Fruit fly (Drosophila melanogaster) whole organism, embryonic: ENCODE measurements around the gene Mtp.

ENCODE experiments used
- ATbp ChIP-seq: fragments of 200-800 bp; sonication (Bioruptor generic); optimal IDR thresholded peaks from 2 replicates; lab custom pipeline; 2017; ENCODE audit warnings: missing biosample characterization, mild to moderate bottlenecking, missing genetic modification characterization, missing genetic modification reagents
- Bgb ChIP-seq: fragments of 200-800 bp; sonication (Bioruptor generic); IDR thresholded peaks from 2 replicates; pipeline ENCODE4 v1.3.6; 2022; ENCODE audit warnings: missing biosample characterization, missing genetic modification characterization; ENCODE audit not compliant: partially characterized antibody
- C15 ChIP-seq: fragments of 200-800 bp; sonication (Bioruptor generic); IDR thresholded peaks from 3 replicates; pipeline ENCODE4 v1.3.6; 2022; ENCODE audit warnings: missing biosample characterization, missing genetic modification characterization
- CG10366 ChIP-seq: fragments of 200-800 bp; sonication (Bioruptor generic); IDR thresholded peaks from 2 replicates; pipeline ENCODE4 v1.3.6; 2022; ENCODE audit warnings: missing biosample characterization, missing genetic modification characterization
- CG10462 ChIP-seq: fragments of 200-800 bp; sonication (Bioruptor generic); optimal IDR thresholded peaks from 2 replicates; lab custom pipeline; 2016; ENCODE audit warnings: missing biosample characterization, missing genetic modification characterization
- CG10959 ChIP-seq: fragments of 200-800 bp; sonication (Bioruptor generic); IDR thresholded peaks from 2 replicates; pipeline ENCODE4 v1.3.6; 2022; ENCODE audit warnings: missing biosample characterization, missing genetic modification characterization
- CG12236 ChIP-seq: fragments of 200-800 bp; sonication (Bioruptor generic); optimal IDR thresholded peaks from 2 replicates; lab custom pipeline; 2016; ENCODE audit warnings: missing biosample characterization, missing genetic modification characterization
- CG14965 ChIP-seq: fragments of 200-800 bp; sonication (Bioruptor generic); optimal IDR thresholded peaks from 2 replicates; lab custom pipeline; 2016; ENCODE audit warnings: missing biosample characterization, missing genetic modification characterization, borderline replicate concordance
- CG16863 ChIP-seq: fragments of 200-800 bp; sonication (Bioruptor generic); optimal IDR thresholded peaks from 3 replicates; lab custom pipeline; 2016; ENCODE audit warnings: missing biosample characterization, missing genetic modification characterization
- CG17361 ChIP-seq: fragments of 200-800 bp; sonication (Bioruptor generic); IDR thresholded peaks from 3 replicates; pipeline ENCODE4 v1.3.6; 2022; ENCODE audit warnings: missing biosample characterization, missing genetic modification characterization
- CG18599 ChIP-seq: fragments of 200-800 bp; sonication (Bioruptor generic); optimal IDR thresholded peaks from 3 replicates; lab custom pipeline; 2017; ENCODE audit warnings: missing biosample characterization, missing genetic modification characterization, mild to moderate bottlenecking, moderate library complexity, missing genetic modification reagents
- CG31388 ChIP-seq: fragments of 200-800 bp; sonication (Bioruptor generic); optimal IDR thresholded peaks from 2 replicates; lab custom pipeline; 2016; ENCODE audit warnings: missing biosample characterization, missing genetic modification characterization
- CG3995 ChIP-seq: fragments of 200-800 bp; sonication (Bioruptor generic); optimal IDR thresholded peaks from 3 replicates; lab custom pipeline; 2016; ENCODE audit warnings: missing biosample characterization, missing genetic modification characterization
- CG6654 ChIP-seq: fragments of 200-800 bp; sonication (Bioruptor generic); optimal IDR thresholded peaks from 2 replicates; lab custom pipeline; 2017; ENCODE audit warnings: missing biosample characterization, mild to moderate bottlenecking, missing genetic modification characterization
- CG6689 ChIP-seq: fragments of 200-800 bp; sonication (Bioruptor generic); IDR thresholded peaks from 2 replicates; pipeline ENCODE4 v1.3.6; 2022; ENCODE audit warnings: missing biosample characterization, missing genetic modification characterization
- CG6765 ChIP-seq: fragments of 200-800 bp; sonication (Bioruptor generic); optimal IDR thresholded peaks from 3 replicates; lab custom pipeline; 2017; ENCODE audit warnings: missing biosample characterization, mild to moderate bottlenecking, missing genetic modification characterization
- CG6854 ChIP-seq: fragments of 200-800 bp; sonication (Bioruptor generic); optimal IDR thresholded peaks from 3 replicates; lab custom pipeline; 2017; ENCODE audit warnings: missing biosample characterization, mild to moderate bottlenecking, missing genetic modification characterization
- CG9437 ChIP-seq: fragments of 200-800 bp; sonication (Bioruptor generic); optimal IDR thresholded peaks from 2 replicates; lab custom pipeline; 2018; ENCODE audit warnings: missing biosample characterization, mild to moderate bottlenecking, missing genetic modification characterization
- Doc2 ChIP-seq: fragments of 200-800 bp; sonication (Bioruptor generic); IDR thresholded peaks from 2 replicates; pipeline ENCODE4 v1.3.6; 2022; ENCODE audit warnings: missing biosample characterization, missing genetic modification characterization
- Dref ChIP-seq: fragments of 200-800 bp; sonication (Bioruptor generic); IDR thresholded peaks from 2 replicates; pipeline ENCODE4 v1.3.6; 2022; ENCODE audit warnings: missing biosample characterization, missing genetic modification characterization
- E2f2 ChIP-seq: fragments of 200-800 bp; sonication (Bioruptor generic); IDR thresholded peaks from 2 replicates; pipeline ENCODE4 v1.3.6; 2022; ENCODE audit warnings: missing biosample characterization, missing genetic modification characterization
- ERR ChIP-seq: fragments of 200-800 bp; sonication (Bioruptor generic); optimal IDR thresholded peaks from 2 replicates; lab custom pipeline; 2016; ENCODE audit warnings: missing biosample characterization, missing genetic modification characterization
- Eip74EF ChIP-seq, 2 experiments: fragments of 200-800 bp in 1 of 2; fragments of >200 bp in 1 of 2; sonication (Bioruptor generic) in 1 of 2; optimal IDR thresholded peaks; 2 replicates each; lab custom pipeline; 2017 to 2019; ENCODE audit warnings: missing biosample characterization in 2 of 2, missing genetic modification characterization in 2 of 2, mild to moderate bottlenecking in 1 of 2, moderate library complexity in 1 of 2
- Gsc ChIP-seq: fragments of 200-800 bp; sonication (Bioruptor generic); IDR thresholded peaks from 2 replicates; pipeline ENCODE4 v1.3.6; 2022; ENCODE audit warnings: missing biosample characterization, missing genetic modification characterization
- MESR4 ChIP-seq: fragments of 200-800 bp; sonication (Bioruptor generic); optimal IDR thresholded peaks from 2 replicates; lab custom pipeline; 2018; ENCODE audit warnings: missing biosample characterization, mild to moderate bottlenecking, missing genetic modification characterization, moderate library complexity
- Optix ChIP-seq: fragments of 200-800 bp; sonication (Bioruptor generic); IDR thresholded peaks from 3 replicates; pipeline ENCODE4 v1.3.6; 2022; ENCODE audit warnings: missing biosample characterization, missing genetic modification characterization
- Taf1 ChIP-seq: fragments of 200-800 bp; sonication (Bioruptor generic); IDR thresholded peaks from 2 replicates; pipeline ENCODE4 v1.3.6; 2022; ENCODE audit warnings: missing biosample characterization, missing genetic modification characterization
- Trl ChIP-seq, 3 experiments: fragments of >200 bp in 2 of 3; fragments of 200-800 bp in 1 of 3; sonication (Bioruptor generic) in 1 of 3; optimal IDR thresholded peaks; 2 replicates in 1 of 3; 3 replicates in 2 of 3; lab custom pipeline; 2016 to 2017; ENCODE audit warnings: missing biosample characterization in 1 of 3, missing genetic modification characterization in 1 of 3
- bigmax ChIP-seq: fragments of 200-800 bp; sonication (Bioruptor generic); optimal IDR thresholded peaks from 2 replicates; lab custom pipeline; 2018; ENCODE audit warnings: missing biosample characterization, mild to moderate bottlenecking, missing genetic modification characterization
- bowl ChIP-seq: fragments of 200-800 bp; sonication (Bioruptor generic); IDR thresholded peaks from 2 replicates; pipeline ENCODE4 v1.3.6; 2022; ENCODE audit warnings: missing biosample characterization, missing genetic modification characterization
- br ChIP-seq: fragments of >200 bp; optimal IDR thresholded peaks from 2 replicates; lab custom pipeline; 2017
- cg ChIP-seq: fragments of 200-800 bp; sonication (Bioruptor generic); optimal IDR thresholded peaks from 3 replicates; lab custom pipeline; 2019; ENCODE audit warnings: missing biosample characterization, mild to moderate bottlenecking, missing genetic modification characterization, moderate library complexity
- chif ChIP-seq, 2 experiments: fragments of 200-800 bp; sonication (Bioruptor generic); optimal IDR thresholded peaks; 3 replicates each; lab custom pipeline; 2016; ENCODE audit warnings: missing biosample characterization in 2 of 2, missing genetic modification characterization in 2 of 2
- ci ChIP-seq: fragments of 200-800 bp; sonication (Bioruptor generic); IDR thresholded peaks from 3 replicates; pipeline ENCODE4 v1.3.6; 2022; ENCODE audit warnings: missing biosample characterization, missing genetic modification characterization
- dmrt11E ChIP-seq: fragments of 200-800 bp; sonication (Bioruptor generic); optimal IDR thresholded peaks from 3 replicates; lab custom pipeline; 2018; ENCODE audit warnings: missing biosample characterization, mild to moderate bottlenecking, missing genetic modification characterization, moderate library complexity
- eyg ChIP-seq: fragments of 200-800 bp; sonication (Bioruptor generic); optimal IDR thresholded peaks from 3 replicates; lab custom pipeline; 2016; ENCODE audit warnings: missing biosample characterization, missing genetic modification characterization
- fru ChIP-seq: fragments of >200 bp; optimal IDR thresholded peaks from 2 replicates; lab custom pipeline; 2017
- gem ChIP-seq: fragments of 200-800 bp; sonication (Bioruptor generic); optimal IDR thresholded peaks from 2 replicates; lab custom pipeline; 2019; ENCODE audit warnings: missing biosample characterization, mild to moderate bottlenecking, missing genetic modification characterization, moderate library complexity
- insv ChIP-seq, 2 experiments: fragments of 200-800 bp; sonication (Bioruptor generic); optimal IDR thresholded peaks; 3 replicates each; lab custom pipeline; 2016 to 2018; ENCODE audit warnings: missing biosample characterization in 2 of 2, missing genetic modification characterization in 2 of 2
- kay ChIP-seq: fragments of 200-800 bp; sonication (Bioruptor generic); optimal IDR thresholded peaks from 2 replicates; lab custom pipeline; 2016; ENCODE audit warnings: missing biosample characterization, missing genetic modification characterization
- maf-S ChIP-seq: fragments of 200-800 bp; sonication (Bioruptor generic); optimal IDR thresholded peaks from 2 replicates; lab custom pipeline; 2016; ENCODE audit warnings: missing biosample characterization, missing genetic modification characterization
- nerfin-2 ChIP-seq: fragments of 200-800 bp; sonication (Bioruptor generic); IDR thresholded peaks from 2 replicates; pipeline ENCODE4 v1.3.6; 2022; ENCODE audit warnings: missing biosample characterization, missing genetic modification characterization; ENCODE audit not compliant: partially characterized antibody
- nmo ChIP-seq: fragments of 200-800 bp; sonication (Bioruptor generic); optimal IDR thresholded peaks from 2 replicates; lab custom pipeline; 2018; ENCODE audit warnings: missing biosample characterization, mild to moderate bottlenecking, missing genetic modification characterization, moderate library complexity
- p53 ChIP-seq: fragments of 200-800 bp; sonication (Bioruptor generic); optimal IDR thresholded peaks from 2 replicates; lab custom pipeline; 2016; ENCODE audit warnings: missing biosample characterization, missing genetic modification characterization
- pan ChIP-seq, 4 experiments: fragments of >200 bp in 3 of 4; fragments of 200-800 bp in 1 of 4; sonication (Bioruptor generic) in 1 of 4; optimal IDR thresholded peaks in 3 of 4; IDR thresholded peaks in 1 of 4; 2 replicates each; pipeline versions ENCODE4 v1.3.6 to Lab custom; 2017 to 2022; ENCODE audit warnings: missing biosample characterization in 2 of 4, missing genetic modification characterization in 2 of 4, mixed read lengths in 1 of 4
- sc ChIP-seq, 3 experiments: fragments of >200 bp in 2 of 3; fragments of 200-800 bp in 1 of 3; sonication (Bioruptor generic) in 1 of 3; optimal IDR thresholded peaks; 2 replicates in 2 of 3; 3 replicates in 1 of 3; lab custom pipeline; 2017; ENCODE audit warnings: mild to moderate bottlenecking in 1 of 3, missing biosample characterization in 1 of 3, missing genetic modification characterization in 1 of 3, missing genetic modification reagents in 1 of 3
- slou ChIP-seq: fragments of 200-800 bp; sonication (Bioruptor generic); optimal IDR thresholded peaks from 3 replicates; lab custom pipeline; 2016; ENCODE audit warnings: missing biosample characterization, missing genetic modification characterization
- tgo ChIP-seq: fragments of 200-800 bp; sonication (Bioruptor generic); IDR thresholded peaks from 3 replicates; pipeline ENCODE4 v1.3.6; 2022; ENCODE audit warnings: missing biosample characterization, missing genetic modification characterization
- tin ChIP-seq: fragments of 200-800 bp; sonication (Bioruptor generic); optimal IDR thresholded peaks from 3 replicates; lab custom pipeline; 2016; ENCODE audit warnings: missing biosample characterization, missing genetic modification characterization
- unc-4 ChIP-seq: fragments of 200-800 bp; sonication (Bioruptor generic); IDR thresholded peaks from 2 replicates; pipeline ENCODE4 v1.3.6; 2022; ENCODE audit warnings: missing biosample characterization, missing genetic modification characterization; ENCODE audit not compliant: partially characterized antibody
- vvl ChIP-seq: fragments of 200-800 bp; sonication (Bioruptor generic); IDR thresholded peaks from 2 replicates; pipeline ENCODE4 v1.3.6; 2022; ENCODE audit warnings: missing biosample characterization, missing genetic modification characterization

Mtp gene

DNA sequence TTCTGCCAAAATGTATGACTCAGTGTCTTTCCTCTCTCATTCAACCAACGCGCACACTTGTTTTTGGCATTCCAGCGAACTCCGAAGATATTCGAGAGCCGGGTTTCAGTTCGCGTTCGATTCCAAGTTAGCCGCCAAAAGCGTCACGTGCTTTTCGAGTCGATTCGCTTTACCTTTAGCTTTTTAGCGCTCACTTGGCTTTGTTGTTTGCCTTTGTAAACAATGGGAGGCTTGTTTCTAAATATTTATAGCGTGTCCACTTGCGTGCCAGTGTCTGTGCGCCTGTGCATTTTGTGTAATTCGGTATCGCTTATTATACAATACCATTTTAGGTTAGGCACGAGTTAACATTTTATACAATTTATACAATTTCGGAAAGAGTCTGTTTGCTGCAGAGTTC lies 11.3 kb downstream of the Mtp start:
- TF ChIP-seq p53 (GFP tag; lab: Kevin White, UChicago) = no peak
- no peak for TF ChIP-seq Optix (GFP tag; lab: Robert Waterston, UW)
- TF ChIP-seq sc (optimal IDR thresholded peaks at IDR 0.05; lab: Kevin White, UChicago) = no peak
- no peak for TF ChIP-seq sc (GFP tag; optimal IDR thresholded peaks at IDR 0.05; lab: Kevin White, UChicago)
- no peak for TF ChIP-seq Bgb (GFP tag; lab: Robert Waterston, UW)
- no peak for TF ChIP-seq CG6689 (GFP tag; lab: Robert Waterston, UW)
- peak; percentile 82 for TF ChIP-seq ATbp (GFP tag; lab: Kevin White, UChicago)
- no peak for TF ChIP-seq Trl (optimal IDR thresholded peaks at IDR 0.05; lab: Kevin White, UChicago)
- no peak for TF ChIP-seq Trl (GFP tag; optimal IDR thresholded peaks at IDR 0.05; lab: Kevin White, UChicago)
- no peak for TF ChIP-seq br (lab: Kevin White, UChicago)
- no peak for TF ChIP-seq CG31388 (GFP tag; lab: Kevin White, UChicago)
- no peak for TF ChIP-seq Doc2 (GFP tag; lab: Robert Waterston, UW)
- TF ChIP-seq maf-S (GFP tag; lab: Kevin White, UChicago) = no peak
- no peak for TF ChIP-seq CG6854 (GFP tag; lab: Kevin White, UChicago)
- no peak for TF ChIP-seq bowl (GFP tag; lab: Robert Waterston, UW)
- no peak for TF ChIP-seq CG6654 (GFP tag; lab: Kevin White, UChicago)
- TF ChIP-seq Taf1 = no peak
- TF ChIP-seq slou (GFP tag; lab: Kevin White, UChicago) = no peak
- peak; percentile 49 for TF ChIP-seq CG18599
- TF ChIP-seq insv (GFP tag; optimal IDR thresholded peaks at IDR 0.05; lab: Kevin White, UChicago) = no peak
- TF ChIP-seq unc-4 (GFP tag; lab: Robert Waterston, UW) = no peak
- no peak for TF ChIP-seq CG10462 (GFP tag; lab: Kevin White, UChicago)
- no peak for TF ChIP-seq tin (GFP tag; lab: Kevin White, UChicago)
- no peak for TF ChIP-seq pan (optimal IDR thresholded peaks at IDR 0.05; lab: Kevin White, UChicago)
- peak in 1 of 2 experiments; percentile 8 for TF ChIP-seq pan (GFP tag; optimal IDR thresholded peaks at IDR 0.05 in 1 of 2, IDR thresholded peaks at IDR 0.05 in 1 of 2)
- no peak for TF ChIP-seq cg (GFP tag; lab: Kevin White, UChicago)
- TF ChIP-seq kay (GFP tag; lab: Kevin White, UChicago) = peak; percentile 15
- no peak for TF ChIP-seq CG12236
- no peak for TF ChIP-seq nerfin-2
- TF ChIP-seq CG9437 (GFP tag; lab: Kevin White, UChicago) = no peak
- TF ChIP-seq bigmax (GFP tag; lab: Kevin White, UChicago) = peak; percentile 31
- no peak for TF ChIP-seq CG10366
- TF ChIP-seq CG3995 (GFP tag; lab: Kevin White, UChicago) = no peak
- TF ChIP-seq Eip74EF (GFP tag; optimal IDR thresholded peaks at IDR 0.05; lab: Kevin White, UChicago) = peak in 1 of 2 experiments; percentile 37
- no peak for TF ChIP-seq E2f2 (GFP tag; lab: Robert Waterston, UW)
- TF ChIP-seq Dref (GFP tag; lab: Robert Waterston, UW) = no peak
- no peak for TF ChIP-seq CG17361 (GFP tag; lab: Robert Waterston, UW)
- peak; percentile 51 for TF ChIP-seq gem (tag; lab: Kevin White, UChicago)
- TF ChIP-seq Gsc = no peak
- TF ChIP-seq CG16863 (GFP tag; lab: Kevin White, UChicago) = no peak
- TF ChIP-seq CG14965 = no peak
- TF ChIP-seq MESR4 (GFP tag; lab: Kevin White, UChicago) = no peak
- peak; percentile 62 for TF ChIP-seq vvl
- TF ChIP-seq C15 (GFP tag; lab: Robert Waterston, UW) = no peak
- TF ChIP-seq fru = no peak
- TF ChIP-seq nmo (GFP tag; lab: Kevin White, UChicago) = no peak
- peak; percentile 3 to 26 for TF ChIP-seq chif (GFP tag; optimal IDR thresholded peaks at IDR 0.05; lab: Kevin White, UChicago)
- no peak for TF ChIP-seq tgo (GFP tag; lab: Robert Waterston, UW)
- peak; percentile 74 for TF ChIP-seq ci
- TF ChIP-seq eyg = no peak
- TF ChIP-seq dmrt11E (tag; lab: Kevin White, UChicago) = no peak
- no peak for TF ChIP-seq CG10959 (GFP tag; lab: Robert Waterston, UW)
- TF ChIP-seq CG6765 (GFP tag; lab: Kevin White, UChicago) = no peak
- TF ChIP-seq ERR (GFP tag; lab: Kevin White, UChicago) = no peak
